Worm (Caenorhabditis elegans): ENCODE results near the gene R160.14.

ce11 chrX:4397460-4397859 is 25.6 kb upstream of the R160.14 start:
- TF ChIP-seq mep-1 (tag; optimal IDR thresholded peaks at IDR 0.05) (no peak), nhr-237 (tag; optimal IDR thresholded peaks at IDR 0.05) (no peak), nhr-12 (tag; optimal IDR thresholded peaks at IDR 0.05) (no peak), elt-1 (tag; optimal IDR thresholded peaks at IDR 0.05; ENCODE audit: borderline replicate concordance, insufficient read depth) (no peak), nhr-76 (tag; optimal IDR thresholded peaks at IDR 0.05) (no peak), pha-4 (tag; optimal IDR thresholded peaks at IDR 0.05) (no peak), ces-1 (GFP tag; optimal IDR thresholded peaks at IDR 0.05) (no peak), hlh-1 (tag; optimal IDR thresholded peaks at IDR 0.05) (no peak), lin-13 (tag; optimal IDR thresholded peaks at IDR 0.05) (no peak), unc-62 (GFP tag; optimal IDR thresholded peaks at IDR 0.05) (no peak), sem-2 (GFP tag; optimal IDR thresholded peaks at IDR 0.05) (no peak), ceh-43 (GFP tag; optimal IDR thresholded peaks at IDR 0.05) (no peak), snpc-4 (tag; optimal IDR thresholded peaks at IDR 0.05) (no peak)

Data from whole organism, mixed stage, embryonic.